Worm (Caenorhabditis elegans) whole organism, midembryonic: ENCODE data around the gene C50E3.5.

Source experiments
- cog-1 ChIP-seq: sonication (generic microtip); optimal IDR thresholded peaks from 2 replicates; lab custom pipeline; 2016; ENCODE audit warnings: missing genetic modification characterization, missing compliant biosample characterization
- flt-1 ChIP-seq: fragments of 200-800 bp; sonication (Bioruptor generic); IDR thresholded peaks from 2 replicates; pipeline ENCODE4 v1.3.6; 2022; ENCODE audit warnings: missing genetic modification characterization, missing compliant biosample characterization
- med-1 ChIP-seq: sonication (generic microtip); optimal IDR thresholded peaks from 2 replicates; lab custom pipeline; 2017; ENCODE audit warnings: missing genetic modification characterization, mild to moderate bottlenecking, missing compliant biosample characterization, antibody characterized with exemption, missing genetic modification reagents; ENCODE audit not compliant: insufficient read depth
- ref-1 ChIP-seq: fragments of 200-800 bp; sonication (Bioruptor generic); conservative IDR thresholded peaks from 2 replicates; pipeline ENCODE4 v1.3.6; 2022; ENCODE audit warnings: missing genetic modification reagents, missing genetic modification characterization, missing compliant biosample characterization
- tab-1 ChIP-seq: fragments of 200-800 bp; sonication (Bioruptor generic); IDR thresholded peaks from 2 replicates; pipeline ENCODE4 v1.3.6; 2022; ENCODE audit warnings: missing genetic modification characterization, missing compliant biosample characterization
- ztf-23 ChIP-seq: fragments of 200-800 bp; sonication (Bioruptor generic); IDR thresholded peaks from 2 replicates; pipeline ENCODE4 v1.3.6; 2022; ENCODE audit warnings: missing genetic modification reagents, missing genetic modification characterization, missing compliant biosample characterization

DNA sequence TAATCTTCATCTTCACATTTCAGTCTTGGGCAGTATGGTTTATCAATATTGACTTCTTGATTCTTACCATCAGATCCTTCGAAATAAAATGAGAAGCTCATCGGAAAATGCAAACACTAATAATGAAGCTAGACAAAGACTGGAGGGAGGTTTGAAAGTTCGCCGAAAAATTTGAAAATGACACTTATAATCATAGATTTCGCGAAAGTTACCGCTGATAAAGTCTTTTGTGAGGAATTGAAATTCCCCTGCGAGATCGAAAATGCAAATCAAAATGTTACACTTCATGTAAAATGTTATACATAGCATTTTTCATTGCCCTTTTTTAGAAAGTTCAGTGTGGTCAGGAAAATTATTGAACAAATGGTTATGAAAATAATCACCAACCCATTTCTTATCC is 10.5 kb downstream of the C50E3.5 start, which contains the start of gene C50E3.7:
- no peak for TF ChIP-seq flt-1 (GFP tag; lab: Robert Waterston, UW)
- TF ChIP-seq ref-1 (GFP tag; lab: Robert Waterston, UW) = no peak
- no peak for TF ChIP-seq med-1 (GFP tag; lab: Kevin White, UChicago)
- TF ChIP-seq cog-1 (tag; lab: Kevin White, UChicago) = no peak
- TF ChIP-seq ztf-23 (GFP tag; lab: Robert Waterston, UW) = no peak
- TF ChIP-seq tab-1 (GFP tag; lab: Robert Waterston, UW) = no peak
